Worm (Caenorhabditis elegans): ENCODE data around the gene F14D2.7.

Gene F14D2.7

ce11 chrII:3381510-3381909 lies 43.1 kb upstream of the F14D2.7 start, which contains the start of gene T06D4.1:
T06D4.1 (plus strand) TSS chrII:3381830.
- no peak for TF ChIP-seq nhr-237 (tag; optimal IDR thresholded peaks at IDR 0.05)
- TF ChIP-seq ama-1 (optimal IDR thresholded peaks at IDR 0.05): no peak
- TF ChIP-seq ceh-16 (tag; optimal IDR thresholded peaks at IDR 0.05): no peak
- TF ChIP-seq egl-5 (tag; optimal IDR thresholded peaks at IDR 0.05): no peak
- TF ChIP-seq unc-39 (tag; optimal IDR thresholded peaks at IDR 0.05): no peak
- TF ChIP-seq snpc-4 (tag; optimal IDR thresholded peaks at IDR 0.05): no peak
- no peak for TF ChIP-seq nhr-23 (tag; optimal IDR thresholded peaks at IDR 0.05)
- no peak for TF ChIP-seq daf-12 (tag; optimal IDR thresholded peaks at IDR 0.05)
- TF ChIP-seq nhr-67 (tag; optimal IDR thresholded peaks at IDR 0.05): no peak

ce11 chrII:3378275-3378674 lies 39.8 kb upstream of the F14D2.7 start, which contains the start of gene Y49F6C.2:
Y49F6C.2 (plus strand) TSS chrII:3378575.
- no peak for TF ChIP-seq egl-27 (tag; optimal IDR thresholded peaks at IDR 0.05)
- no peak for TF ChIP-seq nhr-25 (tag; optimal IDR thresholded peaks at IDR 0.05)
- TF ChIP-seq aly-2 (tag; optimal IDR thresholded peaks at IDR 0.05): no peak
- no peak for TF ChIP-seq nhr-28 (tag; optimal IDR thresholded peaks at IDR 0.05)
- TF ChIP-seq ceh-82 (tag; optimal IDR thresholded peaks at IDR 0.05): no peak
- TF ChIP-seq egl-5 (tag; optimal IDR thresholded peaks at IDR 0.05): no peak
- no peak for TF ChIP-seq fkh-10 (GFP tag; optimal IDR thresholded peaks at IDR 0.05)
- TF ChIP-seq nhr-23 (tag; optimal IDR thresholded peaks at IDR 0.05): no peak
- no peak for TF ChIP-seq nhr-43 (tag; optimal IDR thresholded peaks at IDR 0.05; ENCODE audit: poor library complexity, severe bottlenecking)
- no peak for TF ChIP-seq ceh-9 (tag; optimal IDR thresholded peaks at IDR 0.05)
- TF ChIP-seq nfya-1 (tag; optimal IDR thresholded peaks at IDR 0.05; ENCODE audit: insufficient read depth): no peak
- TF ChIP-seq daf-12 (tag; optimal IDR thresholded peaks at IDR 0.05): no peak
- TF ChIP-seq nhr-237 (tag; optimal IDR thresholded peaks at IDR 0.05): no peak
- TF ChIP-seq tbx-2 (tag; optimal IDR thresholded peaks at IDR 0.05): no peak
- TF ChIP-seq lin-15B (tag; optimal IDR thresholded peaks at IDR 0.05): no peak
- TF ChIP-seq R02D3.7 (tag; optimal IDR thresholded peaks at IDR 0.05): no peak

- no peak for TF ChIP-seq mdl-1 (tag; optimal IDR thresholded peaks at IDR 0.05)
- TF ChIP-seq egl-27 (tag; optimal IDR thresholded peaks at IDR 0.05): no peak
- no peak for TF ChIP-seq pha-4 (tag; optimal IDR thresholded peaks at IDR 0.05)
- TF ChIP-seq ceh-82 (tag; optimal IDR thresholded peaks at IDR 0.05): no peak
- TF ChIP-seq lin-15B (tag; optimal IDR thresholded peaks at IDR 0.05): no peak
- TF ChIP-seq unc-39 (tag; optimal IDR thresholded peaks at IDR 0.05): no peak
- no peak for TF ChIP-seq elt-1 (tag; optimal IDR thresholded peaks at IDR 0.05)
- TF ChIP-seq nhr-76 (tag; optimal IDR thresholded peaks at IDR 0.05): no peak
Observed at ce11 chrII:3376789-3377188, 38.3 kb upstream of the F14D2.7 start, which contains the start of gene bath-9. bath-9 (plus strand) TSS chrII:3377089.

- no peak for TF ChIP-seq elt-2 (tag; optimal IDR thresholded peaks at IDR 0.05)
- TF ChIP-seq fkh-2 (tag; optimal IDR thresholded peaks at IDR 0.05): no peak
- no peak for TF ChIP-seq skn-1 (tag; optimal IDR thresholded peaks at IDR 0.05)
- no peak for TF ChIP-seq elt-1 (tag; optimal IDR thresholded peaks at IDR 0.05)
- TF ChIP-seq nhr-237 (tag; optimal IDR thresholded peaks at IDR 0.05): no peak
- no peak for TF ChIP-seq eor-1 (tag; optimal IDR thresholded peaks at IDR 0.05)
- no peak for TF ChIP-seq pqm-1 (tag; optimal IDR thresholded peaks at IDR 0.05)
- TF ChIP-seq jun-1 (tag; optimal IDR thresholded peaks at IDR 0.05): no peak
- no peak for TF ChIP-seq fkh-10 (GFP tag; optimal IDR thresholded peaks at IDR 0.05)
- no peak for TF ChIP-seq ceh-9 (tag; optimal IDR thresholded peaks at IDR 0.05)
- no peak for TF ChIP-seq ztf-11 (tag; optimal IDR thresholded peaks at IDR 0.05)
- TF ChIP-seq ZK546.5 (tag; optimal IDR thresholded peaks at IDR 0.05): no peak
- no peak for TF ChIP-seq lin-15B (tag; optimal IDR thresholded peaks at IDR 0.05)
- no peak for TF ChIP-seq tbx-2 (tag; optimal IDR thresholded peaks at IDR 0.05)
Observed at ce11 chrII:3375302-3375701, 36.8 kb upstream of the F14D2.7 start.

- no peak for TF ChIP-seq nhr-11 (tag; optimal IDR thresholded peaks at IDR 0.05)
- no peak for TF ChIP-seq ztf-4 (tag; optimal IDR thresholded peaks at IDR 0.05)
- TF ChIP-seq nhr-237 (tag; optimal IDR thresholded peaks at IDR 0.05): no peak
- TF ChIP-seq aly-2 (tag; optimal IDR thresholded peaks at IDR 0.05): no peak
- TF ChIP-seq lin-15B (tag; optimal IDR thresholded peaks at IDR 0.05): no peak
- no peak for TF ChIP-seq ceh-16 (tag; optimal IDR thresholded peaks at IDR 0.05)
- TF ChIP-seq ceh-28 (tag; optimal IDR thresholded peaks at IDR 0.05): no peak
- TF ChIP-seq egl-5 (tag; optimal IDR thresholded peaks at IDR 0.05): no peak
- TF ChIP-seq ceh-82 (tag; optimal IDR thresholded peaks at IDR 0.05): no peak
- TF ChIP-seq nhr-25 (tag; optimal IDR thresholded peaks at IDR 0.05): no peak
- no peak for TF ChIP-seq fkh-10 (GFP tag; optimal IDR thresholded peaks at IDR 0.05)
- TF ChIP-seq pha-4 (tag; optimal IDR thresholded peaks at IDR 0.05): no peak
- TF ChIP-seq pqm-1 (tag; optimal IDR thresholded peaks at IDR 0.05): no peak
- no peak for TF ChIP-seq elt-2 (tag; optimal IDR thresholded peaks at IDR 0.05)
- TF ChIP-seq egl-27 (tag; optimal IDR thresholded peaks at IDR 0.05): no peak
- TF ChIP-seq nhr-67 (tag; optimal IDR thresholded peaks at IDR 0.05): no peak
- no peak for TF ChIP-seq elt-1 (tag; optimal IDR thresholded peaks at IDR 0.05)
- TF ChIP-seq ceh-9 (tag; optimal IDR thresholded peaks at IDR 0.05): no peak
- no peak for TF ChIP-seq zag-1 (tag; optimal IDR thresholded peaks at IDR 0.05)
Observed at ce11 chrII:3374779-3375178, 36.3 kb upstream of the F14D2.7 start, which contains the start of gene bath-10. bath-10 (plus strand) TSS chrII:3375079.
